Fruit fly (Drosophila melanogaster): Measurements from ENCODE around the gene CG11384.

DNA sequence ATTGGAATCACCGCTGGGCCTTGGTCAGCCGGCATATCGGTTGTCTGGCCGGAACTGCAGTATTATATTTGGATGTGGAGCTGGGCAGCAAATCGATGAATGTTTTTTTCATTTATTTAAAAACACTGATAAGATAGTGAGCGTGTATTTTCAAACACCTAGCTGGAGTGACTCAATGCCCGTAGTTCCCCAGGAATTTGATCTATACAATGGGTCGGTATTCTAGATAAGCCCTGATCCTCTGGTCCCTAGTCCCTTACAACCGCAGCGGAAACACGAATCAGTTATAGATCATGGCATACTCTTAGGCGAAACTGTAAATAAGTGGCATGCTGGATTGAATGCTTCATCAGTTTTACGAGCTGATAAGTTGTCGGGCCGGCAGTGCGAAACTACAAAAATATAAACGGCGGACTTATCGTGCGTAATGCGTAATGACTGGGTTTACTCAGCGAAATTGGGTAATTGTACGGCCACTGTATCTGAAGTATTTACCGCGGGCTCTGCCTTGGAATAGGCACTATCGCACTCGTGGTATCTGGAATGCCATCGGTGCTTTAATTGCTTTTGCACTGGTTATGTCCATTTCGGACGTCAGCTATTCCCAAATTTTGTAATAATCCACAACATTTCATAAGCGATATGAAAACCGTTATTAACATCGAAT lies 2.9 kb downstream of the CG11384 start:
- no peak for TF ChIP-seq Sin3A (optimal IDR thresholded peaks at IDR 0.05)
- TF ChIP-seq h (optimal IDR thresholded peaks at IDR 0.05), result no peak
- TF ChIP-seq psq (optimal IDR thresholded peaks at IDR 0.05), result no peak
- TF ChIP-seq ttk (optimal IDR thresholded peaks at IDR 0.05), result no peak
- TF ChIP-seq Myc (optimal IDR thresholded peaks at IDR 0.05), result no peak
- no peak for TF ChIP-seq insv (optimal IDR thresholded peaks at IDR 0.05)
